Fruit fly (Drosophila melanogaster) whole organism, embryonic: Measurements from ENCODE around the gene tup.
A peak's percentile ranks its signal among the peaks of the same experiment; 100 is the strongest.

Experiments
- CG10979 ChIP-seq: fragments of 200-800 bp; sonication (Bioruptor generic); optimal IDR thresholded peaks from 2 replicates; lab custom pipeline; 2018; ENCODE audit warnings: missing biosample characterization, mild to moderate bottlenecking, missing genetic modification characterization, moderate library complexity
- CG12299 ChIP-seq: fragments of 200-800 bp; sonication (Bioruptor generic); optimal IDR thresholded peaks from 2 replicates; lab custom pipeline; 2018; ENCODE audit warnings: missing biosample characterization, mild to moderate bottlenecking, missing genetic modification characterization
- CG12391 ChIP-seq: fragments of 200-800 bp; sonication (Bioruptor generic); optimal IDR thresholded peaks from 3 replicates; lab custom pipeline; 2018; ENCODE audit warnings: missing biosample characterization, mild to moderate bottlenecking, missing genetic modification characterization, moderate library complexity
- CG13894 ChIP-seq: fragments of 200-800 bp; sonication (Bioruptor generic); optimal IDR thresholded peaks from 3 replicates; lab custom pipeline; 2018; ENCODE audit warnings: missing biosample characterization, mild to moderate bottlenecking, missing genetic modification characterization, moderate library complexity
- CG32532 ChIP-seq: fragments of 200-800 bp; sonication (Bioruptor generic); IDR thresholded peaks from 2 replicates; pipeline ENCODE4 v1.3.6; 2022; ENCODE audit warnings: missing biosample characterization, missing genetic modification characterization
- CG34422 ChIP-seq: fragments of 200-800 bp; sonication (Bioruptor generic); IDR thresholded peaks from 3 replicates; pipeline ENCODE4 v1.3.6; 2022; ENCODE audit warnings: missing biosample characterization, missing genetic modification characterization
- CG3995 ChIP-seq: fragments of 200-800 bp; sonication (Bioruptor generic); optimal IDR thresholded peaks from 3 replicates; lab custom pipeline; 2016; ENCODE audit warnings: missing biosample characterization, missing genetic modification characterization
- CG4424 ChIP-seq: fragments of 200-800 bp; sonication (Bioruptor generic); optimal IDR thresholded peaks from 3 replicates; lab custom pipeline; 2016; ENCODE audit warnings: missing biosample characterization, missing genetic modification characterization
- CG7786 ChIP-seq: fragments of 200-800 bp; sonication (Bioruptor generic); optimal IDR thresholded peaks from 2 replicates; lab custom pipeline; 2016; ENCODE audit warnings: missing biosample characterization, missing genetic modification characterization
- CG8290 ChIP-seq, 3 experiments: fragments of 200-800 bp; sonication (Bioruptor generic); optimal IDR thresholded peaks; 2 replicates each; lab custom pipeline; 2016 to 2019; ENCODE audit warnings: missing biosample characterization in 3 of 3, missing genetic modification characterization in 3 of 3, mild to moderate bottlenecking in 2 of 3, moderate library complexity in 1 of 3
- CoRest ChIP-seq: fragments of 200-800 bp; sonication (Bioruptor generic); optimal IDR thresholded peaks from 3 replicates; lab custom pipeline; 2018; ENCODE audit warnings: missing biosample characterization, mild to moderate bottlenecking, missing genetic modification characterization, moderate library complexity
- D19B ChIP-seq: fragments of 200-800 bp; sonication (Bioruptor generic); optimal IDR thresholded peaks from 2 replicates; lab custom pipeline; 2017; ENCODE audit warnings: missing biosample characterization, mild to moderate bottlenecking, missing genetic modification characterization
- Dbx ChIP-seq: fragments of 200-800 bp; sonication (Bioruptor generic); IDR thresholded peaks from 3 replicates; pipeline ENCODE4 v1.3.6; 2022; ENCODE audit warnings: missing biosample characterization, missing genetic modification characterization
- Dip3 ChIP-seq: fragments of 200-800 bp; sonication (Bioruptor generic); optimal IDR thresholded peaks from 3 replicates; lab custom pipeline; 2016; ENCODE audit warnings: missing biosample characterization, missing genetic modification characterization
- Fer1 ChIP-seq: fragments of 200-800 bp; sonication (Bioruptor generic); optimal IDR thresholded peaks from 2 replicates; lab custom pipeline; 2017; ENCODE audit warnings: missing biosample characterization, mild to moderate bottlenecking, missing genetic modification characterization
- Hmr ChIP-seq: fragments of 200-800 bp; sonication (Bioruptor generic); optimal IDR thresholded peaks from 3 replicates; lab custom pipeline; 2017; ENCODE audit warnings: mild to moderate bottlenecking, missing biosample characterization, missing genetic modification reagents, missing genetic modification characterization
- Hr78 ChIP-seq, 2 experiments: fragments of 200-800 bp in 1 of 2; fragments of >200 bp in 1 of 2; sonication (Bioruptor generic) in 1 of 2; optimal IDR thresholded peaks; 2 replicates each; lab custom pipeline; 2017 to 2019; ENCODE audit warnings: missing biosample characterization in 2 of 2, missing genetic modification characterization in 2 of 2, mild to moderate bottlenecking in 1 of 2, moderate library complexity in 1 of 2
- Hsf ChIP-seq: fragments of 200-800 bp; sonication (Bioruptor generic); optimal IDR thresholded peaks from 3 replicates; lab custom pipeline; 2016; ENCODE audit warnings: missing biosample characterization, missing genetic modification characterization
- Med ChIP-seq: fragments of 200-800 bp; sonication (Bioruptor generic); peaks from one replicate; lab custom pipeline; 2016; ENCODE audit warnings: missing biosample characterization, missing genetic modification characterization, mild to moderate bottlenecking, inconsistent platforms, moderate library complexity
- Poxn ChIP-seq: fragments of 200-800 bp; sonication (Bioruptor generic); IDR thresholded peaks from 2 replicates; pipeline ENCODE4 v1.3.6; 2022; ENCODE audit warnings: missing biosample characterization, missing genetic modification characterization
- Side ChIP-seq: fragments of 200-800 bp; sonication (Bioruptor generic); optimal IDR thresholded peaks from 2 replicates; lab custom pipeline; 2016; ENCODE audit warnings: missing biosample characterization, missing genetic modification characterization
- abd-A ChIP-seq: fragments of 200-800 bp; sonication (Bioruptor generic); optimal IDR thresholded peaks from 3 replicates; lab custom pipeline; 2019; ENCODE audit warnings: missing biosample characterization, mild to moderate bottlenecking, missing genetic modification characterization, moderate library complexity
- ap ChIP-seq: fragments of 200-800 bp; sonication (Bioruptor generic); IDR thresholded peaks from 2 replicates; pipeline ENCODE4 v1.3.6; 2022; ENCODE audit warnings: missing biosample characterization, missing genetic modification characterization
- cad ChIP-seq: fragments of >200 bp; optimal IDR thresholded peaks from 2 replicates; lab custom pipeline; 2017; ENCODE audit warnings: missing biosample characterization, missing genetic modification characterization
- chn ChIP-seq: fragments of 200-800 bp; sonication (Bioruptor generic); optimal IDR thresholded peaks from 2 replicates; lab custom pipeline; 2016; ENCODE audit warnings: missing biosample characterization, missing genetic modification characterization
- ewg ChIP-seq: fragments of 200-800 bp; sonication (Bioruptor generic); optimal IDR thresholded peaks from 3 replicates; lab custom pipeline; 2017; ENCODE audit warnings: mild to moderate bottlenecking, missing biosample characterization, missing genetic modification reagents, missing genetic modification characterization
- fd64A ChIP-seq: fragments of 200-800 bp; sonication (Bioruptor generic); optimal IDR thresholded peaks from 3 replicates; lab custom pipeline; 2018; ENCODE audit warnings: missing biosample characterization, mild to moderate bottlenecking, missing genetic modification characterization
- ftz-f1 ChIP-seq: fragments of 200-800 bp; sonication (Bioruptor generic); optimal IDR thresholded peaks from 2 replicates; lab custom pipeline; 2016; ENCODE audit warnings: missing biosample characterization, missing genetic modification characterization
- lbe ChIP-seq: fragments of 200-800 bp; sonication (Bioruptor generic); optimal IDR thresholded peaks from 2 replicates; lab custom pipeline; 2016; ENCODE audit warnings: missing biosample characterization, mild to moderate bottlenecking, missing genetic modification characterization
- p53 ChIP-seq: fragments of 200-800 bp; sonication (Bioruptor generic); optimal IDR thresholded peaks from 2 replicates; lab custom pipeline; 2016; ENCODE audit warnings: missing biosample characterization, missing genetic modification characterization
- peb ChIP-seq: fragments of 200-800 bp; sonication (Bioruptor generic); IDR thresholded peaks from 2 replicates; pipeline ENCODE4 v1.3.6; 2022; ENCODE audit warnings: missing biosample characterization, missing genetic modification characterization
- row ChIP-seq: fragments of 200-800 bp; sonication (Bioruptor generic); IDR thresholded peaks from 3 replicates; pipeline ENCODE4 v1.3.6; 2022; ENCODE audit warnings: missing biosample characterization, missing genetic modification characterization
- scrt ChIP-seq: fragments of 200-800 bp; sonication (Bioruptor generic); optimal IDR thresholded peaks from 2 replicates; lab custom pipeline; 2018; ENCODE audit warnings: missing biosample characterization, mild to moderate bottlenecking, missing genetic modification characterization, moderate library complexity
- sens ChIP-seq: fragments of 200-800 bp; sonication (Bioruptor generic); peaks from one replicate; lab custom pipeline; 2016; ENCODE audit warnings: missing biosample characterization, missing genetic modification characterization
- slp2 ChIP-seq: fragments of 200-800 bp; sonication (Bioruptor generic); optimal IDR thresholded peaks from 2 replicates; lab custom pipeline; 2016; ENCODE audit warnings: missing biosample characterization, missing genetic modification characterization
- sqz ChIP-seq: fragments of 200-800 bp; sonication (Bioruptor generic); optimal IDR thresholded peaks from 3 replicates; lab custom pipeline; 2018; ENCODE audit warnings: missing biosample characterization, mild to moderate bottlenecking, missing genetic modification characterization
- wor ChIP-seq: fragments of 200-800 bp; sonication (Bioruptor generic); IDR thresholded peaks from 2 replicates; pipeline ENCODE4 v1.3.6; 2022; ENCODE audit warnings: missing biosample characterization, missing genetic modification characterization
- yki ChIP-seq: fragments of >200 bp; optimal IDR thresholded peaks from 3 replicates; lab custom pipeline; 2018

Gene tup

dm6 chr2L:18844917-18845509 lies 36.0 kb downstream of the tup start, which contains the start of gene CG17321 (continued):
- no peak for TF ChIP-seq fd64A
- TF ChIP-seq Poxn (GFP tag; lab: Robert Waterston, UW) = no peak
- peak; percentile 22 for TF ChIP-seq yki (lab: Kevin White, UChicago)
- TF ChIP-seq CG12299 (tag; lab: Kevin White, UChicago) = peak; percentile 13
- no peak for TF ChIP-seq CG3995
- no peak for TF ChIP-seq CG8290 (GFP tag; optimal IDR thresholded peaks at IDR 0.05; lab: Kevin White, UChicago)
- TF ChIP-seq CG8290 (tag; optimal IDR thresholded peaks at IDR 0.05; lab: Kevin White, UChicago) = peak in 1 of 2 experiments; percentile 2
- peak; percentile 51 for TF ChIP-seq CG13894 (tag; lab: Kevin White, UChicago)
- TF ChIP-seq ewg (GFP tag; lab: Kevin White, UChicago) = peak; percentile 51
- TF ChIP-seq abd-A (tag; lab: Kevin White, UChicago) = peak; percentile 66
- TF ChIP-seq scrt = peak; percentile 36
- TF ChIP-seq CG12391 (tag; lab: Kevin White, UChicago) = no peak
- no peak for TF ChIP-seq slp2 (GFP tag; lab: Kevin White, UChicago)
- no peak for TF ChIP-seq CG7786 (GFP tag; lab: Kevin White, UChicago)
- TF ChIP-seq CG34422 (GFP tag; lab: Robert Waterston, UW) = peak; percentile 20; the same call in 1 of the 3 replicates
- TF ChIP-seq Dbx (GFP tag; lab: Robert Waterston, UW) = 0 out of 3 replicates have a peak, but pooled peaks have one; percentile 25
- TF ChIP-seq Med = peak; percentile 79
- peak; percentile 43 for TF ChIP-seq Hmr (GFP tag; lab: Kevin White, UChicago)

- TF ChIP-seq Fer1 (no peak), p53 (GFP tag; lab: Kevin White, UChicago) (no peak), sens (GFP tag; lab: Kevin White, UChicago) (peak; percentile 37), sqz (GFP tag; lab: Kevin White, UChicago) (no peak)
These were observed 36.6 kb downstream of the tup start, which contains the start of gene CG33120 for dm6 chr2L:18844479-18844878. TSS of gene CG33120 (minus strand) at chr2L:18844579.

dm6 chr2L:18843560-18843959 lies 37.5 kb downstream of the tup start:
- TF ChIP-seq sens (GFP tag; lab: Kevin White, UChicago) = peak; percentile 74
- peak; percentile 36 for TF ChIP-seq lbe (GFP tag; lab: Kevin White, UChicago)
- TF ChIP-seq CG10979 (tag; lab: Kevin White, UChicago) = no peak
- peak; percentile 45 for TF ChIP-seq D19B (GFP tag; lab: Kevin White, UChicago)
- TF ChIP-seq peb (GFP tag; lab: Robert Waterston, UW) = no peak
- TF ChIP-seq CG32532 (GFP tag; lab: Robert Waterston, UW) = no peak
- no peak for TF ChIP-seq Hsf (GFP tag; lab: Kevin White, UChicago)
- TF ChIP-seq Hr78 (GFP tag; optimal IDR thresholded peaks at IDR 0.05; lab: Kevin White, UChicago) = no peak
- peak; percentile 11; the same call in 1 of the 3 replicates for TF ChIP-seq row (GFP tag; lab: Robert Waterston, UW)
- no peak for TF ChIP-seq ftz-f1 (GFP tag; lab: Kevin White, UChicago)
- TF ChIP-seq chn (GFP tag; lab: Kevin White, UChicago) = no peak
- TF ChIP-seq wor = no peak
- no peak for TF ChIP-seq ap
- no peak for TF ChIP-seq CoRest
- no peak for TF ChIP-seq cad (GFP tag; lab: Kevin White, UChicago)

- TF ChIP-seq Dip3 (GFP tag; lab: Kevin White, UChicago) (no peak), CG4424 (GFP tag; lab: Kevin White, UChicago) (no peak), Side (no peak)
- TF ChIP-seq, all 482 proteins: peak for 0
These were observed 39.9 kb downstream of the tup start, which contains the start of gene CG31752 for dm6 chr2L:18841210-18841609. TSS of gene CG31752 (minus strand) at chr2L:18841310.
